Worm (Caenorhabditis elegans) whole organism, mixed stage, embryonic: Measurements from ENCODE around the gene irld-50.

Experiments used
- M03D4.4 ChIP-seq: sonication (generic microtip); optimal IDR thresholded peaks from 2 replicates; lab custom pipeline; 2017; ENCODE audit warnings: mild to moderate bottlenecking, missing genetic modification characterization, missing compliant biosample characterization
- bed-3 ChIP-seq: fragments of 200-800 bp; sonication (Bioruptor generic); optimal IDR thresholded peaks from 3 replicates; lab custom pipeline; 2018; ENCODE audit warnings: mild to moderate bottlenecking, missing genetic modification characterization, moderate library complexity, missing compliant biosample characterization
- blmp-1 ChIP-seq: fragments of 150-350 bp; optimal IDR thresholded peaks from 2 replicates; lab custom pipeline; 2014; ENCODE audit warnings: missing biosample characterization, missing genetic modification characterization
- ceh-39 ChIP-seq: fragments of 150-350 bp; optimal IDR thresholded peaks from 2 replicates; lab custom pipeline; 2014; ENCODE audit warnings: missing biosample characterization, missing genetic modification characterization
- ceh-43 ChIP-seq: fragments of 200-800 bp; sonication (Bioruptor generic); optimal IDR thresholded peaks from 2 replicates; lab custom pipeline; 2018; ENCODE audit warnings: mild to moderate bottlenecking, missing genetic modification characterization, moderate library complexity, missing compliant biosample characterization
- ceh-83 ChIP-seq: fragments of 200-800 bp; sonication (Bioruptor generic); optimal IDR thresholded peaks from 2 replicates; lab custom pipeline; 2018; ENCODE audit warnings: mild to moderate bottlenecking, missing genetic modification characterization, missing compliant biosample characterization
- ces-1 ChIP-seq: fragments of 150-350 bp; optimal IDR thresholded peaks from 2 replicates; lab custom pipeline; 2014; ENCODE audit warnings: missing biosample characterization, missing genetic modification reagents, missing genetic modification characterization
- drap-1 ChIP-seq: fragments of 200-800 bp; sonication (Bioruptor generic); optimal IDR thresholded peaks from 3 replicates; lab custom pipeline; 2018; ENCODE audit warnings: mild to moderate bottlenecking, missing genetic modification characterization, missing compliant biosample characterization
- elt-3 ChIP-seq: fragments of 150-350 bp; optimal IDR thresholded peaks from 2 replicates; lab custom pipeline; 2014; ENCODE audit warnings: missing biosample characterization, missing genetic modification characterization
- flh-1 ChIP-seq: fragments of 200-800 bp; sonication (Bioruptor generic); optimal IDR thresholded peaks from 2 replicates; lab custom pipeline; 2018; ENCODE audit warnings: mild to moderate bottlenecking, missing genetic modification characterization, moderate library complexity, missing compliant biosample characterization
- ham-2 ChIP-seq: fragments of 200-800 bp; sonication (Bioruptor generic); optimal IDR thresholded peaks from 2 replicates; lab custom pipeline; 2018; ENCODE audit warnings: mild to moderate bottlenecking, missing genetic modification characterization, missing compliant biosample characterization
- hlh-1 ChIP-seq: fragments of 150-350 bp; optimal IDR thresholded peaks from 2 replicates; lab custom pipeline; 2014; ENCODE audit warnings: missing biosample characterization, missing genetic modification reagents, missing genetic modification characterization
- lin-13 ChIP-seq: fragments of 150-350 bp; optimal IDR thresholded peaks from 2 replicates; lab custom pipeline; 2014; ENCODE audit warnings: missing biosample characterization, missing genetic modification characterization
- lin-32 ChIP-seq: fragments of 200-800 bp; sonication (Bioruptor generic); optimal IDR thresholded peaks from 2 replicates; lab custom pipeline; 2018; ENCODE audit warnings: mild to moderate bottlenecking, missing genetic modification characterization, missing compliant biosample characterization
- lsy-2 ChIP-seq: fragments of 150-350 bp; optimal IDR thresholded peaks from 2 replicates; lab custom pipeline; 2014; ENCODE audit warnings: missing biosample characterization, missing genetic modification characterization
- mab-5 ChIP-seq: fragments of 150-350 bp; optimal IDR thresholded peaks from 2 replicates; lab custom pipeline; 2014; ENCODE audit warnings: missing biosample characterization, missing genetic modification characterization
- mep-1 ChIP-seq: fragments of 150-350 bp; optimal IDR thresholded peaks from 2 replicates; lab custom pipeline; 2017; ENCODE audit warnings: missing biosample characterization, missing genetic modification reagents, missing genetic modification characterization, inconsistent platforms
- mls-2 ChIP-seq: sonication (generic microtip); optimal IDR thresholded peaks from 2 replicates; lab custom pipeline; 2016; ENCODE audit warnings: mild to moderate bottlenecking, missing genetic modification characterization, moderate library complexity, missing compliant biosample characterization
- nhr-12 ChIP-seq: fragments of 150-350 bp; optimal IDR thresholded peaks from 2 replicates; lab custom pipeline; 2014; ENCODE audit warnings: missing biosample characterization, missing genetic modification characterization
- nhr-2 ChIP-seq: fragments of 150-350 bp; optimal IDR thresholded peaks from 2 replicates; lab custom pipeline; 2014; ENCODE audit warnings: missing biosample characterization, missing genetic modification characterization
- nhr-237 ChIP-seq: fragments of 150-350 bp; optimal IDR thresholded peaks from 2 replicates; lab custom pipeline; 2014; ENCODE audit warnings: missing biosample characterization, missing genetic modification characterization
- nhr-28 ChIP-seq: fragments of 150-350 bp; optimal IDR thresholded peaks from 2 replicates; lab custom pipeline; 2014; ENCODE audit warnings: missing biosample characterization, missing genetic modification characterization
- nhr-76 ChIP-seq: sonication (generic microtip); optimal IDR thresholded peaks from 2 replicates; lab custom pipeline; 2017; ENCODE audit warnings: missing biosample characterization, missing genetic modification characterization
- pha-4 ChIP-seq: fragments of 150-350 bp; optimal IDR thresholded peaks from 2 replicates; lab custom pipeline; 2018; ENCODE audit warnings: missing biosample characterization, missing genetic modification reagents, missing genetic modification characterization
- sem-2 ChIP-seq: fragments of 200-800 bp; sonication (Bioruptor generic); optimal IDR thresholded peaks from 2 replicates; lab custom pipeline; 2018; ENCODE audit warnings: mild to moderate bottlenecking, missing genetic modification characterization, missing compliant biosample characterization
- snpc-4 ChIP-seq: fragments of 150-350 bp; optimal IDR thresholded peaks from 2 replicates; lab custom pipeline; 2014; ENCODE audit warnings: missing biosample characterization, missing genetic modification characterization
- sptf-1 ChIP-seq: sonication (generic microtip); optimal IDR thresholded peaks from 2 replicates; lab custom pipeline; 2017; ENCODE audit warnings: mild to moderate bottlenecking, missing genetic modification characterization, moderate library complexity, missing compliant biosample characterization
- tbx-8 ChIP-seq: fragments of 200-800 bp; sonication (Bioruptor generic); optimal IDR thresholded peaks from 2 replicates; lab custom pipeline; 2018; ENCODE audit warnings: mild to moderate bottlenecking, missing genetic modification characterization, moderate library complexity, missing compliant biosample characterization
- unc-120 ChIP-seq: sonication (generic microtip); optimal IDR thresholded peaks from 2 replicates; lab custom pipeline; 2017; ENCODE audit warnings: missing genetic modification characterization, missing compliant biosample characterization; ENCODE audit not compliant: poor library complexity, severe bottlenecking
- unc-39 ChIP-seq: fragments of 150-350 bp; optimal IDR thresholded peaks from 2 replicates; lab custom pipeline; 2014; ENCODE audit warnings: missing biosample characterization, missing genetic modification characterization
- unc-62 ChIP-seq: fragments of 150-350 bp; optimal IDR thresholded peaks from 2 replicates; lab custom pipeline; 2014; ENCODE audit warnings: missing biosample characterization, missing genetic modification reagents, missing genetic modification characterization
- zip-8 ChIP-seq: fragments of 150-350 bp; optimal IDR thresholded peaks from 2 replicates; lab custom pipeline; 2014; ENCODE audit warnings: missing biosample characterization, missing genetic modification characterization
- ztf-11 ChIP-seq: fragments of 150-350 bp; optimal IDR thresholded peaks from 2 replicates; lab custom pipeline; 2014; ENCODE audit warnings: missing biosample characterization, missing genetic modification characterization

Gene irld-50

DNA sequence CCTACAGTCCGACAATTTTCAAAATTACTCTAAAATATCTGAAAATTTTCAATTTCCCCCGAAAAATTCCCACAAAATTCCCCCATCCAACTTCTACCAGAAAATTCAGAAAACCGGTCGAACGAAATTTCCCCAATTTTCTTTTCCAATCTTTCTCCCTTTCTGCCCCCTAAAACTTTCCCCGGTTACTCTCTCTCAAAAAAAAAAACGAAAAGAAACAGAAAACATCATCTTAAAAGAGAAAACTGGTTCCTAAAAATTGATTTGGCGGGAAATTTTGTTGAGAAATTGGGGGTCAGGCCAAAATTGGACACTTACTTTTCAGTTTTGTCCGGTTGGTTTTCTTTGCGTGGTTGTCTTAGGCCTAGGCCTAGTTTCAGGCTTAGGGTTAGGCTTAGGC, 33.8 kb upstream of the irld-50 start:
- no peak for TF ChIP-seq ham-2 (GFP tag; lab: Kevin White, UChicago)
- no peak for TF ChIP-seq lin-13
- TF ChIP-seq lsy-2 (tag; lab: Kevin White, UChicago): no peak
- TF ChIP-seq unc-62 (GFP tag; lab: Kevin White, UChicago): no peak
- no peak for TF ChIP-seq snpc-4
- no peak for TF ChIP-seq nhr-76 (tag; lab: Kevin White, UChicago)

DNA sequence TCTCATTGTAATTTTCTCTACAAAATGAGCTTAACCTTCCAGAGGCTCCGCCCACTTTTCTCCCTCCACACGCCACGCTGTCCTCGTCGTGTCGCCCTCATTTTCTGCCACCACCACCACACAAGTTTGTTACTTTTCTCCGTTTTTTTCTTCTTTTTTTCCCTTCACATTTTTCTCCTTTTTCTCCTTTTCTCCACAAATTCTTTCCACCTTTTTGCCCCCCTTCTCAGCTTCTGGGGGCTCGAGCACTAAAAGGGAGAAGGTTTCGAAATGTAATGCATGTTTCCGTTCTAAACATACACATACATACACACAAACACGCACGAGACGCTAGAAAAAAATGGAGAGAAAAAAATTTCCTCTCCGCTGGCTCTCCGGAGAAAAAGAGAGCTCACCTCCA, 32.7 kb upstream of the irld-50 start, which contains the start of gene nhr-88:
Gene nhr-88, plus strand, starts transcription at position 43 of the 400 bp plus-strand sequence.
- TF ChIP-seq tbx-8 (GFP tag; lab: Kevin White, UChicago) (no peak), ham-2 (GFP tag; lab: Kevin White, UChicago) (no peak), unc-39 (tag; lab: Kevin White, UChicago) (no peak), ceh-83 (GFP tag; lab: Kevin White, UChicago) (no peak), sptf-1 (peak; percentile 8), nhr-28 (tag; lab: Kevin White, UChicago) (no peak), ceh-43 (GFP tag; lab: Kevin White, UChicago) (no peak)

DNA sequence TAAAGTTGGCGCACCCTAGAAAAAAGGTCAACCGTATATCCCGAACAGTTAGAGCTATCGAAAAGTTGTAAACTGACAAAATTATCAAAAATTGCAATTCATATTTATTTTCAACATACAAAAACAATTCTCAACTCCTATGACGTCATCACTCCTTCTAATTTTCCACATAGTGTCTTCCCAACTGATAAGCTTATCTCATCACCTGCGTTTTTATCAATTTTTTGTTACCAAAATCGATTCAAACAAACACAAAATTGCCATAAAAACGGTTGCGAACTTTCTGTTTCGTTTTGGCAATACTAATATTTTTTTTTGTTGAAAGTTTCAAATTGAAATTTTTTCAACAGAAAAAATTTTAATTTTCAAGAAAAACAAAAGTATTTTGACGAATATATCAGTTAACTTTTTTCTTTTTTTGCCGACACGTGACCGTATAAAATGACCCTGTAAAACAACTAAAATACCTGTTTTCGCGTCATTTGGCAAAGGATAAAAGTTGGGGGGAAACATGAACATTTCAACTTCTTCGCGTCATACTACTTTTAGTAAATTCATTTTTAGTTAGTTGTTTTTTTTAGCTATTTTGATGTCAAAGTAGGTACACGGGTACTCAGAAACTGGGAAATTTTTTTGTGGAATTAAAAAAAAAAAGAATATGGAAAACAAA, 31.8 kb upstream of the irld-50 start:
- TF ChIP-seq zip-8: peak; percentile 87
- no peak for TF ChIP-seq lsy-2 (tag; lab: Kevin White, UChicago)

DNA sequence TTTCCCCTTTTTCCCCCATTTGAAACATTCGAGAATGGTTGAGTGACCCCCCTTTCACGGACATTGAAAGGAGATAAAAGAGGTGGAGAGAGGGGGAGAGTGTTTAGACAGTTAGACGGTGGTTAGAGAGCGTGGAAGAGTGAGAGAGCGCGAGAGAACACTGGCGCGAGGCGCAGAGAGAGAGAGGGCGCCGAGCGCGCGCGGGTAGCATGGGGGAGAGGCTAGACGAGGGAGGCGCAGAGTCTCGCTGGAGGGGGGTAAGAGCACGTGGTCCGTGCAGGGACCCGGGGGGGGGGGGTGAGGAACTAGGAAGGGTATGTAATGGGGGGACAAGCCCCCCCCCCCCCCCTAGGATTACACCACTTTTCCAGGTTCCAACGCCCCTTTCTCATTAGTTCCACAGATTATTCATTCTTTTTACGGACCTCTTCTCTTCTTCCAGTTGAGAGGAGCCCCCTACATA, 30.1 kb upstream of the irld-50 start:
- TF ChIP-seq ceh-83 (GFP tag; lab: Kevin White, UChicago) (no peak), mep-1 (tag; lab: Kevin White, UChicago) (peak; percentile 60), nhr-76 (tag; lab: Kevin White, UChicago) (no peak), ceh-39 (no peak), nhr-28 (tag; lab: Kevin White, UChicago) (no peak), zip-8 (no peak), blmp-1 (peak; percentile 48), nhr-2 (no peak), flh-1 (GFP tag; lab: Kevin White, UChicago) (peak; percentile 15), snpc-4 (no peak), ztf-11 (tag; lab: Kevin White, UChicago) (peak; percentile 54), pha-4 (tag; lab: Kevin White, UChicago) (peak; percentile 82), ceh-43 (GFP tag; lab: Kevin White, UChicago) (no peak), unc-62 (GFP tag; lab: Kevin White, UChicago) (peak; percentile 51), elt-3 (tag; lab: Kevin White, UChicago) (peak; percentile 74), lsy-2 (tag; lab: Kevin White, UChicago) (peak; percentile 43), mls-2 (peak; percentile 62), unc-120 (peak; percentile 50), ces-1 (GFP tag; lab: Kevin White, UChicago) (peak; percentile 83), lin-13 (no peak), tbx-8 (GFP tag; lab: Kevin White, UChicago) (no peak), bed-3 (GFP tag; lab: Kevin White, UChicago) (peak; percentile 49), nhr-237 (tag; lab: Kevin White, UChicago) (peak; percentile 82), M03D4.4 (tag; lab: Kevin White, UChicago) (peak; percentile 56), hlh-1 (tag; lab: Kevin White, UChicago) (peak; percentile 26), nhr-12 (tag; lab: Kevin White, UChicago) (no peak), sptf-1 (peak; percentile 69), ham-2 (GFP tag; lab: Kevin White, UChicago) (peak; percentile 68)
- TF ChIP-seq, all 35 proteins: peak for 17

ce11 chrII:2967064-2967463, 23.2 kb upstream of the irld-50 start:
- TF ChIP-seq elt-3 (tag; lab: Kevin White, UChicago) (no peak), snpc-4 (no peak), ztf-11 (tag; lab: Kevin White, UChicago) (no peak), mls-2 (no peak), nhr-237 (tag; lab: Kevin White, UChicago) (no peak), nhr-2 (no peak), tbx-8 (GFP tag; lab: Kevin White, UChicago) (no peak), drap-1 (GFP tag; lab: Kevin White, UChicago) (no peak), sem-2 (GFP tag; lab: Kevin White, UChicago) (no peak), ces-1 (GFP tag; lab: Kevin White, UChicago) (no peak), M03D4.4 (tag; lab: Kevin White, UChicago) (no peak), lin-32 (no peak), sptf-1 (no peak), mab-5 (no peak), unc-39 (tag; lab: Kevin White, UChicago) (no peak)
- TF ChIP-seq, all 35 proteins: peak for 0
